Worm (Caenorhabditis elegans): ENCODE results near the gene Y53F4B.1.
A peak's percentile ranks its signal among the peaks of the same experiment; 100 is the strongest.

Y53F4B.1 gene

ce11 chrII:14967084-14967483 lies 9.1 kb upstream of the Y53F4B.1 start:
- TF ChIP-seq hmg-20 (GFP tag; IDR thresholded peaks at IDR 0.05) (no peak), ccch-3 (GFP tag; optimal IDR thresholded peaks at IDR 0.05) (no peak), ztf-28 (GFP tag; IDR thresholded peaks at IDR 0.05) (no peak), ceh-79 (tag; optimal IDR thresholded peaks at IDR 0.05) (no peak), ets-4 (GFP tag; optimal IDR thresholded peaks at IDR 0.05) (no peak), Y67H2A.10 (GFP tag; conservative IDR thresholded peaks at IDR 0.05) (no peak), fkh-3 (tag; optimal IDR thresholded peaks at IDR 0.05) (no peak), zim-3 (tag; optimal IDR thresholded peaks at IDR 0.05) (no peak), let-526 (GFP tag; IDR thresholded peaks at IDR 0.05) (no peak), repo-1 (tag; optimal IDR thresholded peaks at IDR 0.05) (no peak)

- TF ChIP-seq cebp-1 (GFP tag; IDR thresholded peaks at IDR 0.05), result no peak
- no peak for TF ChIP-seq cebp-1 (tag; optimal IDR thresholded peaks at IDR 0.05)
- TF ChIP-seq madf-6 (GFP tag; IDR thresholded peaks at IDR 0.05), result no peak
- TF ChIP-seq ceh-100 (GFP tag; IDR thresholded peaks at IDR 0.05), result no peak
- no peak for TF ChIP-seq hmg-1.2 (GFP tag; IDR thresholded peaks at IDR 0.05)
- TF ChIP-seq F37B4.10 (GFP tag; IDR thresholded peaks at IDR 0.05), result no peak
- no peak for TF ChIP-seq B0035.1 (tag; optimal IDR thresholded peaks at IDR 0.05)
- TF ChIP-seq ceh-27 (GFP tag; optimal IDR thresholded peaks at IDR 0.05), result no peak
- TF ChIP-seq ccch-3 (GFP tag; optimal IDR thresholded peaks at IDR 0.05), result no peak
- TF ChIP-seq him-1 (tag; optimal IDR thresholded peaks at IDR 0.05), result no peak
Measured at ce11 chrII:14966420-14966819, 8.4 kb upstream of the Y53F4B.1 start.

- TF ChIP-seq nhr-80 (tag; optimal IDR thresholded peaks at IDR 0.05) (peak; percentile 82), nfya-1 (tag; optimal IDR thresholded peaks at IDR 0.05; ENCODE audit: borderline replicate concordance, insufficient read depth) (no peak)
Measured at ce11 chrII:14964877-14965276, 6.9 kb upstream of the Y53F4B.1 start.

- TF ChIP-seq cebp-2 (GFP tag; IDR thresholded peaks at IDR 0.05) (no peak), hlh-12 (tag; optimal IDR thresholded peaks at IDR 0.05) (no peak), ceh-27 (GFP tag; optimal IDR thresholded peaks at IDR 0.05) (no peak), let-526 (GFP tag; IDR thresholded peaks at IDR 0.05) (no peak), F55B11.4 (tag; optimal IDR thresholded peaks at IDR 0.05; ENCODE audit: borderline replicate concordance, insufficient read depth) (no peak), F22D6.2 (tag; optimal IDR thresholded peaks at IDR 0.05) (no peak), xnd-1 (tag; optimal IDR thresholded peaks at IDR 0.05) (no peak), pha-4 (tag; optimal IDR thresholded peaks at IDR 0.05) (no peak), ceh-79 (tag; optimal IDR thresholded peaks at IDR 0.05) (no peak), F33H1.4 (GFP tag; IDR thresholded peaks at IDR 0.05) (no peak), nhr-90 (tag; optimal IDR thresholded peaks at IDR 0.05) (no peak), T07F8.4 (tag; optimal IDR thresholded peaks at IDR 0.05) (no peak), ceh-100 (GFP tag; IDR thresholded peaks at IDR 0.05) (no peak), pbrm-1 (GFP tag; IDR thresholded peaks at IDR 0.05) (no peak), egrh-3 (GFP tag; IDR thresholded peaks at IDR 0.05) (no peak), C17E4.6 (GFP tag; IDR thresholded peaks at IDR 0.05) (no peak)
Measured at ce11 chrII:14964008-14964407, 6.0 kb upstream of the Y53F4B.1 start, which contains the start of gene elo-9. Gene elo-9 (minus strand): TSS chrII:14964108.

ce11 chrII:14959273-14959672 lies 1.3 kb upstream of the Y53F4B.1 start:
- TF ChIP-seq F49E8.2 (tag; optimal IDR thresholded peaks at IDR 0.05; ENCODE audit: insufficient read depth), result no peak
- TF ChIP-seq ztf-26 (tag; optimal IDR thresholded peaks at IDR 0.05), result no peak
- TF ChIP-seq ztf-25 (GFP tag; IDR thresholded peaks at IDR 0.05), result no peak
- no peak for TF ChIP-seq F57C9.4 (tag; optimal IDR thresholded peaks at IDR 0.05)
- peak; percentile 31 for TF ChIP-seq nhr-80 (tag; optimal IDR thresholded peaks at IDR 0.05)
- TF ChIP-seq atf-7 (tag; optimal IDR thresholded peaks at IDR 0.05), result no peak

All from whole organism, young adult.